Worm (Caenorhabditis elegans) whole organism, L4 larva: ENCODE data around the gene sli-1.
A peak's percentile ranks its signal among the peaks of the same experiment; 100 is the strongest.

Experiments used
- F26F4.8 ChIP-seq: fragments of 200-800 bp; sonication (Bioruptor generic); conservative IDR thresholded peaks from 2 replicates; pipeline ENCODE4 v1.3.6; 2022; ENCODE audit warnings: missing genetic modification characterization, missing compliant biosample characterization
- F37D6.2 ChIP-seq: sonication (generic microtip); optimal IDR thresholded peaks from 2 replicates; lab custom pipeline; 2016; ENCODE audit warnings: mild to moderate bottlenecking, missing genetic modification characterization, missing compliant biosample characterization
- R02D3.7 ChIP-seq: fragments of 150-350 bp; sonication (generic microtip); optimal IDR thresholded peaks from 3 replicates; lab custom pipeline; 2014; ENCODE audit warnings: missing biosample characterization, missing genetic modification characterization
- T20F7.1 ChIP-seq: fragments of 200-800 bp; sonication (Bioruptor generic); optimal IDR thresholded peaks from 2 replicates; lab custom pipeline; 2018; ENCODE audit warnings: mild to moderate bottlenecking, missing genetic modification characterization, missing compliant biosample characterization
- Y105C5A.15 ChIP-seq: fragments of 200-800 bp; sonication (Bioruptor generic); IDR thresholded peaks from 2 replicates; pipeline ENCODE4 v1.3.6; 2022; ENCODE audit warnings: missing genetic modification characterization, missing compliant biosample characterization
- Y48G9A.11 ChIP-seq: fragments of 200-800 bp; sonication (Bioruptor generic); IDR thresholded peaks from 2 replicates; pipeline ENCODE4 v1.3.6; 2022; ENCODE audit warnings: missing genetic modification reagents, missing genetic modification characterization, missing compliant biosample characterization
- ZK546.5 ChIP-seq, 2 experiments: sonication (generic microtip); optimal IDR thresholded peaks; 2 replicates each; lab custom pipeline; 2017; ENCODE audit warnings: missing biosample characterization in 2 of 2, missing genetic modification characterization in 2 of 2
- aha-1 ChIP-seq: fragments of 150-350 bp; peaks from one replicate; lab custom pipeline; 2014; ENCODE audit warnings: missing biosample characterization, missing genetic modification characterization
- ceh-32 ChIP-seq: sonication (generic microtip); optimal IDR thresholded peaks from 2 replicates; lab custom pipeline; 2016; ENCODE audit warnings: mild to moderate bottlenecking, missing genetic modification characterization, missing compliant biosample characterization; ENCODE audit not compliant: poor library complexity
- ceh-44 ChIP-seq: fragments of 200-800 bp; sonication (Bioruptor generic); IDR thresholded peaks from 2 replicates; pipeline ENCODE4 v1.3.6; 2022; ENCODE audit warnings: missing genetic modification reagents, missing genetic modification characterization, missing compliant biosample characterization
- ceh-82 ChIP-seq: sonication (generic microtip); optimal IDR thresholded peaks from 2 replicates; lab custom pipeline; 2017; ENCODE audit warnings: missing biosample characterization, missing genetic modification characterization
- cey-2 ChIP-seq: sonication (generic microtip); optimal IDR thresholded peaks from 3 replicates; lab custom pipeline; 2017; ENCODE audit warnings: missing genetic modification characterization, mild to moderate bottlenecking, missing compliant biosample characterization, antibody characterized with exemption, borderline replicate concordance; ENCODE audit not compliant: insufficient read depth
- ctbp-1 ChIP-seq: fragments of 200-800 bp; sonication (Bioruptor generic); IDR thresholded peaks from 2 replicates; pipeline ENCODE4 v1.3.6; 2022; ENCODE audit warnings: missing genetic modification reagents, missing genetic modification characterization, missing compliant biosample characterization
- daf-12 ChIP-seq: fragments of 150-350 bp; optimal IDR thresholded peaks from 2 replicates; lab custom pipeline; 2014; ENCODE audit warnings: missing biosample characterization, missing genetic modification reagents, missing genetic modification characterization
- daf-8 ChIP-seq: fragments of 200-800 bp; sonication (Bioruptor generic); IDR thresholded peaks from 2 replicates; pipeline ENCODE4 v1.3.6; 2022; ENCODE audit warnings: missing genetic modification characterization, missing compliant biosample characterization
- dmd-6 ChIP-seq: fragments of 200-800 bp; sonication (Bioruptor generic); IDR thresholded peaks from 2 replicates; pipeline ENCODE4 v1.3.6; 2022; ENCODE audit warnings: missing genetic modification reagents, missing genetic modification characterization, missing compliant biosample characterization
- dmd-8 ChIP-seq: fragments of 200-800 bp; sonication (Bioruptor generic); IDR thresholded peaks from 2 replicates; pipeline ENCODE4 v1.3.6; 2022; ENCODE audit warnings: missing genetic modification characterization, missing compliant biosample characterization
- dpl-1 ChIP-seq: fragments of 150-350 bp; optimal IDR thresholded peaks from 2 replicates; lab custom pipeline; 2014; ENCODE audit warnings: missing biosample characterization, missing genetic modification reagents, missing genetic modification characterization
- fkh-10 ChIP-seq: fragments of 150-350 bp; optimal IDR thresholded peaks from 2 replicates; lab custom pipeline; 2014; ENCODE audit warnings: missing biosample characterization, missing genetic modification reagents, missing genetic modification characterization
- fos-1 ChIP-seq: fragments of 150-350 bp; optimal IDR thresholded peaks from 2 replicates; lab custom pipeline; 2014; ENCODE audit warnings: missing biosample characterization, missing genetic modification characterization
- gei-8 ChIP-seq: fragments of 200-800 bp; sonication (Bioruptor generic); optimal IDR thresholded peaks from 2 replicates; lab custom pipeline; 2018; ENCODE audit warnings: mild to moderate bottlenecking, missing genetic modification characterization, missing compliant biosample characterization
- hif-1 ChIP-seq, 2 experiments: sonication (generic microtip); optimal IDR thresholded peaks; 2 replicates each; lab custom pipeline; 2016 to 2017; ENCODE audit warnings: missing compliant biosample characterization in 2 of 2, missing genetic modification characterization in 2 of 2, missing genetic modification reagents in 2 of 2, missing genotype in 2 of 2, mild to moderate bottlenecking in 1 of 2
- hlh-11 ChIP-seq: fragments of 200-800 bp; sonication (Bioruptor generic); optimal IDR thresholded peaks from 2 replicates; lab custom pipeline; 2018; ENCODE audit warnings: mild to moderate bottlenecking, missing genetic modification characterization, missing compliant biosample characterization
- hmg-1.1 ChIP-seq: fragments of 200-800 bp; sonication (Bioruptor generic); IDR thresholded peaks from 2 replicates; pipeline ENCODE4 v1.3.6; 2022; ENCODE audit warnings: missing genetic modification reagents, missing genetic modification characterization, missing compliant biosample characterization
- lin-1 ChIP-seq: fragments of 200-800 bp; sonication (Bioruptor generic); IDR thresholded peaks from 2 replicates; pipeline ENCODE4 v1.3.6; 2022; ENCODE audit warnings: missing genetic modification reagents, missing genetic modification characterization, missing compliant biosample characterization
- lin-15B ChIP-seq: fragments of 150-350 bp; sonication (generic microtip); optimal IDR thresholded peaks from 3 replicates; lab custom pipeline; 2014; ENCODE audit warnings: missing biosample characterization, missing genetic modification characterization
- lin-39 ChIP-seq: fragments of 150-350 bp; optimal IDR thresholded peaks from 2 replicates; lab custom pipeline; 2014; ENCODE audit warnings: missing biosample characterization, missing genetic modification reagents, missing genetic modification characterization
- lir-3 ChIP-seq: sonication (generic microtip); optimal IDR thresholded peaks from 2 replicates; lab custom pipeline; 2016; ENCODE audit warnings: mild to moderate bottlenecking, missing genetic modification characterization, missing compliant biosample characterization
- madf-9 ChIP-seq: fragments of 200-800 bp; sonication (Bioruptor generic); conservative IDR thresholded peaks from 2 replicates; pipeline ENCODE4 v1.3.6; 2022; ENCODE audit warnings: missing genetic modification reagents, missing genetic modification characterization, missing compliant biosample characterization
- mdl-1 ChIP-seq, 2 experiments: fragments of 150-350 bp in 1 of 2; sonication (generic microtip) in 1 of 2; optimal IDR thresholded peaks; 2 replicates each; lab custom pipeline; 2014 to 2017; ENCODE audit warnings: missing biosample characterization in 2 of 2, missing genetic modification characterization in 2 of 2
- mep-1 ChIP-seq: fragments of 150-350 bp; sonication (generic microtip); optimal IDR thresholded peaks from 3 replicates; lab custom pipeline; 2014; ENCODE audit warnings: missing biosample characterization, missing genetic modification characterization
- nhr-11 ChIP-seq: fragments of 150-350 bp; optimal IDR thresholded peaks from 2 replicates; lab custom pipeline; 2014; ENCODE audit warnings: missing biosample characterization, missing genetic modification characterization
- nhr-25 ChIP-seq: sonication (generic microtip); optimal IDR thresholded peaks from 2 replicates; lab custom pipeline; 2017; ENCODE audit warnings: missing genetic modification characterization, mild to moderate bottlenecking, missing compliant biosample characterization, antibody characterized with exemption, moderate library complexity, borderline replicate concordance; ENCODE audit not compliant: insufficient read depth
- nhr-28 ChIP-seq: fragments of 150-350 bp; optimal IDR thresholded peaks from 2 replicates; lab custom pipeline; 2014; ENCODE audit warnings: missing biosample characterization, missing genetic modification characterization
- nhr-41 ChIP-seq: fragments of 200-800 bp; sonication (Bioruptor generic); IDR thresholded peaks from 2 replicates; pipeline ENCODE4 v1.3.6; 2022; ENCODE audit warnings: missing genetic modification reagents, missing genetic modification characterization, missing compliant biosample characterization
- nhr-42 ChIP-seq: fragments of 200-800 bp; sonication (Bioruptor generic); IDR thresholded peaks from 2 replicates; pipeline ENCODE4 v1.3.6; 2022; ENCODE audit warnings: missing genetic modification characterization, missing compliant biosample characterization
- nhr-48 ChIP-seq: sonication (generic microtip); optimal IDR thresholded peaks from 2 replicates; lab custom pipeline; 2016; ENCODE audit warnings: mild to moderate bottlenecking, missing genetic modification characterization, missing compliant biosample characterization
- nhr-6 ChIP-seq: fragments of 150-350 bp; optimal IDR thresholded peaks from 2 replicates; lab custom pipeline; 2014; ENCODE audit warnings: missing biosample characterization, missing genetic modification characterization
- nhr-76 ChIP-seq: fragments of 150-350 bp; optimal IDR thresholded peaks from 2 replicates; lab custom pipeline; 2014; ENCODE audit warnings: missing biosample characterization, missing genetic modification characterization
- nhr-77 ChIP-seq: fragments of 150-350 bp; optimal IDR thresholded peaks from 2 replicates; lab custom pipeline; 2014; ENCODE audit warnings: missing biosample characterization, missing genetic modification characterization
- php-3 ChIP-seq: fragments of 200-800 bp; sonication (Bioruptor generic); IDR thresholded peaks from 2 replicates; pipeline ENCODE4 v1.3.6; 2022; ENCODE audit warnings: missing genetic modification reagents, missing genetic modification characterization, missing compliant biosample characterization
- pqm-1 ChIP-seq: sonication (generic microtip); optimal IDR thresholded peaks from 2 replicates; lab custom pipeline; 2017; ENCODE audit warnings: missing biosample characterization, missing genetic modification characterization
- skn-1 ChIP-seq: fragments of 150-350 bp; optimal IDR thresholded peaks from 2 replicates; lab custom pipeline; 2014; ENCODE audit warnings: missing biosample characterization, missing genetic modification characterization
- snpc-4 ChIP-seq: fragments of 150-350 bp; optimal IDR thresholded peaks from 2 replicates; lab custom pipeline; 2014; ENCODE audit warnings: missing biosample characterization, missing genetic modification characterization
- spr-1 ChIP-seq: sonication (generic microtip); optimal IDR thresholded peaks from 2 replicates; lab custom pipeline; 2016; ENCODE audit warnings: mild to moderate bottlenecking, missing genetic modification characterization, missing compliant biosample characterization
- tag-97 ChIP-seq: fragments of 200-800 bp; sonication (Bioruptor generic); IDR thresholded peaks from 2 replicates; pipeline ENCODE4 v1.3.6; 2022; ENCODE audit warnings: missing genetic modification characterization, missing compliant biosample characterization
- tra-1 ChIP-seq: fragments of 200-800 bp; sonication (Bioruptor generic); IDR thresholded peaks from 2 replicates; pipeline ENCODE4 v1.3.6; 2022; ENCODE audit warnings: missing genetic modification reagents, missing genetic modification characterization, missing compliant biosample characterization
- vab-7 ChIP-seq: fragments of 200-800 bp; sonication (Bioruptor generic); IDR thresholded peaks from 2 replicates; pipeline ENCODE4 v1.3.6; 2022; ENCODE audit warnings: missing genetic modification reagents, missing genetic modification characterization, missing compliant biosample characterization
- zag-1 ChIP-seq: fragments of 150-350 bp; optimal IDR thresholded peaks from 2 replicates; lab custom pipeline; 2014; ENCODE audit warnings: missing biosample characterization, missing genetic modification characterization
- zfp-2 ChIP-seq: sonication (generic microtip); optimal IDR thresholded peaks from 2 replicates; lab custom pipeline; 2016; ENCODE audit warnings: mild to moderate bottlenecking, missing genetic modification characterization, missing compliant biosample characterization
- zfp-3 ChIP-seq: fragments of 200-800 bp; sonication (Bioruptor generic); conservative IDR thresholded peaks from 2 replicates; pipeline ENCODE4 v1.3.6; 2022; ENCODE audit warnings: missing genetic modification reagents, missing genetic modification characterization, missing compliant biosample characterization
- zip-11 ChIP-seq: fragments of 200-800 bp; sonication (Bioruptor generic); IDR thresholded peaks from 2 replicates; pipeline ENCODE4 v1.3.6; 2022; ENCODE audit warnings: missing genetic modification characterization, missing compliant biosample characterization

sli-1 gene

DNA sequence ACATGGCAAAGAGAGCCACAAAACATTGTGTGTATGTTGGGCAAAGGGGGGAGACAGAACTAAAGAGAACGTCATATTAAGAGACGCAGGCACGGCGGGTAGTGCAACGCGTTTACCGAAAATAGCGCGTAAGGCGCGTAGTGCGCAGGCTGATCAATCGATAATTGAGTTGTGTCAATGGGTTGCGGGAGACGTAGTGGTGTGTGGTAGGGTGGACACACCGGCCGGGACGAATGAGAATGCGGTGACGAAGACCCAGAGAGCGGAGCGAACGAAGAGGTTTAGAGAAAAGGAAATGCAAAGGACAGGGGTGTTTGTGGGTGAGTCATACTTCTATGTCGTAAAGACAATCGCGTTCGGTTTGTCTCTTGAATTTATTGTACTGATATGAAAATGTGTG, 2.0 kb upstream of the sli-1 start:
- TF ChIP-seq zag-1 (tag; lab: Kevin White, UChicago): no peak
- TF ChIP-seq nhr-48 (tag; lab: Kevin White, UChicago): peak; percentile 62
- 0 out of 2 replicates have a peak, but pooled peaks have one; percentile 55 for TF ChIP-seq nhr-42 (GFP tag; lab: Robert Waterston, UW)
- TF ChIP-seq skn-1 (tag; lab: Kevin White, UChicago): no peak
- TF ChIP-seq daf-8 (GFP tag; lab: Robert Waterston, UW): no peak
- no peak for TF ChIP-seq Y105C5A.15
- no peak for TF ChIP-seq tag-97 (GFP tag; lab: Robert Waterston, UW)
- no peak for TF ChIP-seq madf-9 (GFP tag; lab: Robert Waterston, UW)
- no peak for TF ChIP-seq zfp-2 (tag; lab: Kevin White, UChicago)
- TF ChIP-seq nhr-28 (tag; lab: Kevin White, UChicago): peak; percentile 79
- TF ChIP-seq nhr-25: peak; percentile 7
- peak; percentile 60 for TF ChIP-seq dpl-1 (GFP tag; lab: Kevin White, UChicago)
- TF ChIP-seq php-3 (GFP tag; lab: Robert Waterston, UW): peak; percentile 74
- TF ChIP-seq ZK546.5 (tag; optimal IDR thresholded peaks at IDR 0.05; lab: Kevin White, UChicago): no peak
- TF ChIP-seq ceh-44 (GFP tag; lab: Robert Waterston, UW): 0 out of 2 replicates have a peak, but pooled peaks have one; percentile 32
- peak; percentile 82 for TF ChIP-seq hmg-1.1
- peak; percentile 8 for TF ChIP-seq nhr-77
- no peak for TF ChIP-seq fos-1 (tag; lab: Kevin White, UChicago)
- peak; percentile 22 for TF ChIP-seq pqm-1
- TF ChIP-seq snpc-4 (tag; lab: Kevin White, UChicago): no peak
- TF ChIP-seq cey-2 (tag; lab: Kevin White, UChicago): no peak
- TF ChIP-seq gei-8 (GFP tag; lab: Kevin White, UChicago): no peak
- TF ChIP-seq fkh-10 (GFP tag; lab: Kevin White, UChicago): no peak
- TF ChIP-seq ctbp-1 (GFP tag; lab: Robert Waterston, UW): peak; percentile 66
- TF ChIP-seq F37D6.2 (tag; lab: Kevin White, UChicago): peak; percentile 42
- TF ChIP-seq tra-1 (GFP tag; lab: Robert Waterston, UW): no peak
- no peak for TF ChIP-seq R02D3.7
- TF ChIP-seq hif-1 (tag; optimal IDR thresholded peaks at IDR 0.05; lab: Kevin White, UChicago): peak; percentile 20 to 59
- TF ChIP-seq ceh-82 (tag; lab: Kevin White, UChicago): no peak
- TF ChIP-seq lir-3: peak; percentile 18
- peak; percentile 58; the same call in 1 of the 2 replicates for TF ChIP-seq lin-1
- peak in 1 of 2 experiments; percentile 29 for TF ChIP-seq mdl-1 (tag; optimal IDR thresholded peaks at IDR 0.05; lab: Kevin White, UChicago)
- TF ChIP-seq mep-1 (tag; lab: Kevin White, UChicago): peak; percentile 75
- TF ChIP-seq F26F4.8 (GFP tag; lab: Robert Waterston, UW): no peak
- no peak for TF ChIP-seq Y48G9A.11
- peak; percentile 90 for TF ChIP-seq hlh-11 (tag; lab: Kevin White, UChicago)
- 0 out of 2 replicates have a peak, but pooled peaks have one; percentile 13 for TF ChIP-seq zfp-3 (GFP tag; lab: Robert Waterston, UW)
- TF ChIP-seq spr-1 (tag; lab: Kevin White, UChicago): peak; percentile 53
- TF ChIP-seq vab-7 (GFP tag; lab: Robert Waterston, UW): no peak
- TF ChIP-seq nhr-6: peak; percentile 91
- TF ChIP-seq lin-15B: no peak
- TF ChIP-seq aha-1 (tag; lab: Kevin White, UChicago): peak; percentile 90
- TF ChIP-seq nhr-11 (tag; lab: Kevin White, UChicago): peak; percentile 42
- TF ChIP-seq daf-12 (tag; lab: Kevin White, UChicago): no peak
- no peak for TF ChIP-seq dmd-8
- TF ChIP-seq lin-39 (tag; lab: Kevin White, UChicago): no peak
- no peak for TF ChIP-seq zip-11 (GFP tag; lab: Robert Waterston, UW)
- no peak for TF ChIP-seq T20F7.1 (GFP tag; lab: Kevin White, UChicago)
- TF ChIP-seq ceh-32 (tag; lab: Kevin White, UChicago): peak; percentile 5
- no peak for TF ChIP-seq nhr-41 (GFP tag; lab: Robert Waterston, UW)
- no peak for TF ChIP-seq nhr-76 (tag; lab: Kevin White, UChicago)
- TF ChIP-seq dmd-6: peak; percentile 64
